Worm (Caenorhabditis elegans): ENCODE data around the gene isw-1.
A peak's percentile ranks its signal among the peaks of the same experiment; 100 is the strongest.

The isw-1 gene

ce11 chrIII:6655830-6656229 lies 54.1 kb downstream of the isw-1 start:
- TF ChIP-seq lsy-2 (tag; optimal IDR thresholded peaks at IDR 0.05) (peak in 1 of 2 experiments; percentile 48), nhr-19 (GFP tag; conservative IDR thresholded peaks at IDR 0.05) (no peak), efl-1 (optimal IDR thresholded peaks at IDR 0.05) (peak in 1 of 2 experiments; percentile 22), efl-1 (GFP tag; optimal IDR thresholded peaks at IDR 0.05 in 1 of 2) (no peak), nhr-71 (tag; optimal IDR thresholded peaks at IDR 0.05) (peak; percentile 51), rnt-1 (tag; optimal IDR thresholded peaks at IDR 0.05) (peak; percentile 63), lin-13 (GFP tag; optimal IDR thresholded peaks at IDR 0.05) (no peak), nhr-237 (tag; optimal IDR thresholded peaks at IDR 0.05) (no peak), nhr-28 (tag; optimal IDR thresholded peaks at IDR 0.05) (no peak), nhr-76 (tag; optimal IDR thresholded peaks at IDR 0.05) (no peak), mef-2 (tag; optimal IDR thresholded peaks at IDR 0.05) (no peak), lin-35 (GFP tag; optimal IDR thresholded peaks at IDR 0.05) (peak in 1 of 2 experiments; percentile 28), snu-23 (GFP tag; optimal IDR thresholded peaks at IDR 0.05) (peak; percentile 15), Y116A8C.19 (tag; optimal IDR thresholded peaks at IDR 0.05; ENCODE audit: borderline replicate concordance) (no peak), aly-2 (tag; optimal IDR thresholded peaks at IDR 0.05) (no peak), lin-14 (GFP tag; optimal IDR thresholded peaks at IDR 0.05) (peak; percentile 88), swsn-7 (tag; optimal IDR thresholded peaks at IDR 0.05) (no peak), unc-62 (GFP tag; optimal IDR thresholded peaks at IDR 0.05) (no peak), ceh-82 (tag; optimal IDR thresholded peaks at IDR 0.05) (peak in 1 of 3 experiments; percentile 34), F16B12.6 (tag; optimal IDR thresholded peaks at IDR 0.05) (no peak), unc-130 (tag; optimal IDR thresholded peaks at IDR 0.05) (no peak)

Measured in whole organism, L1 larva.